Fruit fly (Drosophila melanogaster) whole organism, prepupa: ENCODE data around the gene CG8260.
A peak's percentile ranks its signal among the peaks of the same experiment; 100 is the strongest.

Experiments
- Blimp-1 ChIP-seq: fragments of 200-800 bp; sonication (Bioruptor generic); optimal IDR thresholded peaks from 3 replicates; lab custom pipeline; 2017; ENCODE audit warnings: missing biosample characterization, missing genetic modification characterization, mild to moderate bottlenecking, moderate library complexity, missing genetic modification reagents
- CG11294 ChIP-seq: fragments of 200-800 bp; sonication (Bioruptor generic); IDR thresholded peaks from 2 replicates; pipeline ENCODE4 v1.3.6; 2022; ENCODE audit warnings: missing biosample characterization, missing genetic modification characterization
- CG11762 ChIP-seq: fragments of 200-800 bp; sonication (Bioruptor generic); optimal IDR thresholded peaks from 3 replicates; lab custom pipeline; 2016; ENCODE audit warnings: missing biosample characterization, missing genetic modification characterization; ENCODE audit not compliant: insufficient read depth
- CG11902 ChIP-seq: fragments of 200-800 bp; sonication (Bioruptor generic); optimal IDR thresholded peaks from 3 replicates; lab custom pipeline; 2016; ENCODE audit warnings: missing biosample characterization, missing genetic modification characterization
- CG15336 ChIP-seq: fragments of 200-800 bp; sonication (Bioruptor generic); IDR thresholded peaks from 2 replicates; pipeline ENCODE4 v1.3.6; 2022; ENCODE audit warnings: missing biosample characterization, missing genetic modification characterization
- CG16779 ChIP-seq: fragments of 200-800 bp; sonication (Bioruptor generic); optimal IDR thresholded peaks from 3 replicates; lab custom pipeline; 2017; ENCODE audit warnings: missing biosample characterization, mild to moderate bottlenecking, missing genetic modification characterization
- CG3032 ChIP-seq: fragments of 200-800 bp; optimal IDR thresholded peaks from 2 replicates; lab custom pipeline; 2019; ENCODE audit warnings: missing biosample characterization, mild to moderate bottlenecking, missing genetic modification characterization, moderate library complexity
- CG34406 ChIP-seq: fragments of 200-800 bp; sonication (Bioruptor generic); optimal IDR thresholded peaks from 3 replicates; lab custom pipeline; 2016; ENCODE audit warnings: missing biosample characterization, missing genetic modification characterization
- CG6163 ChIP-seq: fragments of 200-800 bp; sonication (Bioruptor generic); IDR thresholded peaks from 3 replicates; pipeline ENCODE4 v1.3.6; 2022; ENCODE audit warnings: missing biosample characterization, missing genetic modification characterization
- CG6276 ChIP-seq: fragments of 200-800 bp; sonication (Bioruptor generic); optimal IDR thresholded peaks from 2 replicates; lab custom pipeline; 2017; ENCODE audit warnings: missing biosample characterization, mild to moderate bottlenecking, missing genetic modification characterization
- CG6792 ChIP-seq: fragments of 200-800 bp; sonication (Bioruptor generic); optimal IDR thresholded peaks from 3 replicates; lab custom pipeline; 2016; ENCODE audit warnings: missing biosample characterization, missing genetic modification characterization
- CG6808 ChIP-seq: fragments of 200-800 bp; sonication (Bioruptor generic); optimal IDR thresholded peaks from 3 replicates; lab custom pipeline; 2017; ENCODE audit warnings: missing biosample characterization, missing genetic modification characterization, mild to moderate bottlenecking, moderate library complexity, missing genetic modification reagents
- CG6854 ChIP-seq: fragments of 200-800 bp; sonication (Bioruptor generic); optimal IDR thresholded peaks from 2 replicates; lab custom pipeline; 2017; ENCODE audit warnings: missing biosample characterization, mild to moderate bottlenecking, missing genetic modification characterization
- CG8119 ChIP-seq: fragments of 200-800 bp; sonication (Bioruptor generic); IDR thresholded peaks from 3 replicates; pipeline ENCODE4 v1.3.6; 2022; ENCODE audit warnings: missing biosample characterization, missing genetic modification characterization
- CG8319 ChIP-seq: fragments of 200-800 bp; sonication (Bioruptor generic); optimal IDR thresholded peaks from 3 replicates; lab custom pipeline; 2016; ENCODE audit warnings: missing biosample characterization, missing genetic modification characterization
- CG9139 ChIP-seq: fragments of 200-800 bp; sonication (Bioruptor generic); optimal IDR thresholded peaks from 3 replicates; lab custom pipeline; 2017; ENCODE audit warnings: missing biosample characterization, mild to moderate bottlenecking, missing genetic modification characterization
- Eip75B ChIP-seq: fragments of 200-800 bp; sonication (Bioruptor generic); optimal IDR thresholded peaks from 3 replicates; lab custom pipeline; 2016; ENCODE audit warnings: missing biosample characterization, missing genetic modification characterization
- Eip78C ChIP-seq: fragments of 200-800 bp; sonication (Bioruptor generic); peaks from one replicate; lab custom pipeline; 2016; ENCODE audit warnings: missing biosample characterization, missing genetic modification characterization
- Eip93F ChIP-seq: fragments of 200-800 bp; sonication (Bioruptor generic); optimal IDR thresholded peaks from 2 replicates; lab custom pipeline; 2016; ENCODE audit warnings: missing biosample characterization, mild to moderate bottlenecking, missing genetic modification characterization
- Gug ChIP-seq: fragments of 200-800 bp; sonication (Bioruptor generic); IDR thresholded peaks from 2 replicates; pipeline ENCODE4 v1.3.6; 2022; ENCODE audit warnings: missing biosample characterization, missing genetic modification characterization
- Hr38 ChIP-seq: sonication (Bioruptor generic); optimal IDR thresholded peaks from 2 replicates; lab custom pipeline; 2016; ENCODE audit warnings: missing biosample characterization, missing genetic modification characterization
- Hr39 ChIP-seq: fragments of 200-800 bp; sonication (Bioruptor generic); optimal IDR thresholded peaks from 2 replicates; lab custom pipeline; 2016; ENCODE audit warnings: missing biosample characterization, missing genetic modification characterization
- Hr4 ChIP-seq: fragments of 200-800 bp; sonication (Bioruptor generic); optimal IDR thresholded peaks from 3 replicates; lab custom pipeline; 2016; ENCODE audit warnings: missing biosample characterization, missing genetic modification characterization
- Lpt ChIP-seq: fragments of 200-800 bp; sonication (Bioruptor generic); optimal IDR thresholded peaks from 3 replicates; lab custom pipeline; 2016; ENCODE audit warnings: missing biosample characterization, missing genetic modification characterization
- Met ChIP-seq: fragments of 200-800 bp; sonication (Bioruptor generic); optimal IDR thresholded peaks from 3 replicates; lab custom pipeline; 2016; ENCODE audit warnings: missing biosample characterization, missing genetic modification characterization
- OdsH ChIP-seq: fragments of 200-800 bp; sonication (Bioruptor generic); optimal IDR thresholded peaks from 3 replicates; lab custom pipeline; 2016; ENCODE audit warnings: missing biosample characterization, missing genetic modification characterization
- Smox ChIP-seq: fragments of 200-800 bp; sonication (Bioruptor generic); optimal IDR thresholded peaks from 3 replicates; lab custom pipeline; 2016; ENCODE audit warnings: missing biosample characterization, missing genetic modification characterization
- Sox14 ChIP-seq: fragments of 200-800 bp; sonication (Bioruptor generic); optimal IDR thresholded peaks from 3 replicates; lab custom pipeline; 2016; ENCODE audit warnings: missing biosample characterization, missing genetic modification characterization
- Sox15 ChIP-seq: fragments of 200-800 bp; sonication (Bioruptor generic); optimal IDR thresholded peaks from 3 replicates; lab custom pipeline; 2016; ENCODE audit warnings: missing biosample characterization, missing genetic modification characterization
- achi ChIP-seq: fragments of 200-800 bp; sonication (Bioruptor generic); optimal IDR thresholded peaks from 3 replicates; lab custom pipeline; 2016; ENCODE audit warnings: missing biosample characterization, missing genetic modification characterization
- acj6 ChIP-seq: fragments of 200-800 bp; sonication (Bioruptor generic); optimal IDR thresholded peaks from 3 replicates; lab custom pipeline; 2016; ENCODE audit warnings: missing biosample characterization, missing genetic modification characterization
- dac ChIP-seq: fragments of 200-800 bp; sonication (Bioruptor generic); optimal IDR thresholded peaks from 2 replicates; lab custom pipeline; 2017; ENCODE audit warnings: missing biosample characterization, mild to moderate bottlenecking, missing genetic modification characterization
- dsx ChIP-seq: fragments of 200-800 bp; optimal IDR thresholded peaks from 3 replicates; lab custom pipeline; 2019; ENCODE audit warnings: missing biosample characterization, mild to moderate bottlenecking, missing genetic modification characterization, moderate library complexity; ENCODE audit not compliant: poor library complexity, severe bottlenecking
- eg ChIP-seq: fragments of 200-800 bp; sonication (Bioruptor generic); IDR thresholded peaks from 3 replicates; pipeline ENCODE4 v1.3.6; 2022; ENCODE audit warnings: missing biosample characterization, missing genetic modification characterization
- esn ChIP-seq: fragments of 200-800 bp; sonication (Bioruptor generic); optimal IDR thresholded peaks from 2 replicates; lab custom pipeline; 2016; ENCODE audit warnings: missing biosample characterization, mild to moderate bottlenecking, missing genetic modification characterization, moderate library complexity
- fd59A ChIP-seq: fragments of 200-800 bp; sonication (Bioruptor generic); optimal IDR thresholded peaks from 2 replicates; lab custom pipeline; 2017; ENCODE audit warnings: missing biosample characterization, mild to moderate bottlenecking, missing genetic modification characterization, missing genetic modification reagents
- fd85E ChIP-seq: fragments of 200-800 bp; sonication (Bioruptor generic); optimal IDR thresholded peaks from 3 replicates; lab custom pipeline; 2016; ENCODE audit warnings: missing biosample characterization, missing genetic modification characterization
- fkh ChIP-seq: fragments of 200-800 bp; sonication (Bioruptor generic); optimal IDR thresholded peaks from 3 replicates; lab custom pipeline; 2017; ENCODE audit warnings: missing biosample characterization, mild to moderate bottlenecking, missing genetic modification characterization, moderate library complexity
- lz ChIP-seq: fragments of 200-800 bp; sonication (Bioruptor generic); optimal IDR thresholded peaks from 3 replicates; lab custom pipeline; 2016; ENCODE audit warnings: missing biosample characterization, missing genetic modification characterization
- salr ChIP-seq, 2 experiments: fragments of 200-800 bp; sonication (Bioruptor generic); optimal IDR thresholded peaks; 3 replicates each; lab custom pipeline; 2016 to 2018; ENCODE audit warnings: missing biosample characterization in 2 of 2, missing genetic modification characterization in 2 of 2, mild to moderate bottlenecking in 1 of 2
- spab ChIP-seq: fragments of 200-800 bp; sonication (Bioruptor generic); optimal IDR thresholded peaks from 2 replicates; lab custom pipeline; 2017; ENCODE audit warnings: missing biosample characterization, mild to moderate bottlenecking, missing genetic modification characterization, missing genetic modification reagents
- ss ChIP-seq, 2 experiments: fragments of 200-800 bp; sonication (Bioruptor generic); optimal IDR thresholded peaks; 2 replicates in 1 of 2; 3 replicates in 1 of 2; lab custom pipeline; 2017 to 2018; ENCODE audit warnings: mild to moderate bottlenecking in 2 of 2, missing biosample characterization in 2 of 2, missing genetic modification characterization in 2 of 2, moderate library complexity in 1 of 2
- svp ChIP-seq: fragments of 200-800 bp; sonication (Bioruptor generic); peaks from one replicate; lab custom pipeline; 2016; ENCODE audit warnings: missing biosample characterization, missing genetic modification characterization
- topi ChIP-seq: fragments of 200-800 bp; sonication (Bioruptor generic); optimal IDR thresholded peaks from 3 replicates; lab custom pipeline; 2016; ENCODE audit warnings: missing biosample characterization, missing genetic modification characterization
- vri ChIP-seq: fragments of 200-800 bp; sonication (Bioruptor generic); optimal IDR thresholded peaks from 3 replicates; lab custom pipeline; 2016; ENCODE audit warnings: missing biosample characterization, mild to moderate bottlenecking, missing genetic modification characterization

The CG8260 gene

dm6 chrX:15733995-15734394, 22.1 kb upstream of the CG8260 start, which contains the start of the genes CG12379 and MagR (continued):
- TF ChIP-seq CG11762 (GFP tag; lab: Kevin White, UChicago) (no peak), OdsH (GFP tag; lab: Kevin White, UChicago) (peak; percentile 37), fkh (GFP tag; lab: Kevin White, UChicago) (no peak), svp (GFP tag; lab: Kevin White, UChicago) (peak; percentile 84), CG8119 (GFP tag; lab: Robert Waterston, UW) (0 out of 3 replicates have a peak, but pooled peaks have one; percentile 12), CG16779 (tag; lab: Kevin White, UChicago) (no peak), Gug (peak; percentile 58)
- TF ChIP-seq, all 60 proteins: peak for 26

- peak; percentile 2 for TF ChIP-seq Eip78C (GFP tag; lab: Kevin White, UChicago)
- no peak for TF ChIP-seq Lpt (GFP tag; lab: Kevin White, UChicago)
Observed at dm6 chrX:15737110-15737509, 19.0 kb upstream of the CG8260 start, which contains the start of gene Arp6. Gene Arp6 (minus strand): TSS chrX:15737120.

dm6 chrX:15738890-15739550, 17.1 kb upstream of the CG8260 start, which contains the start of the genes CG11679 and CG8206:
Gene CG11679 (minus strand): TSS chrX:15738954.
Gene CG8206 (plus strand): TSS chrX:15739230.
- TF ChIP-seq CG8319 (GFP tag; lab: Kevin White, UChicago), result no peak
- no peak for TF ChIP-seq CG9139 (GFP tag; lab: Kevin White, UChicago)
- TF ChIP-seq spab (GFP tag; lab: Kevin White, UChicago), result no peak
- TF ChIP-seq CG6163 (GFP tag; lab: Robert Waterston, UW), result 0 out of 3 replicates have a peak, but pooled peaks have one; percentile 20
- TF ChIP-seq dac (GFP tag; lab: Kevin White, UChicago), result no peak
- TF ChIP-seq eg, result peak; percentile 34; the same call in 1 of the 3 replicates
- peak; percentile 5 for TF ChIP-seq CG6792 (GFP tag; lab: Kevin White, UChicago)
- no peak for TF ChIP-seq dsx (GFP tag; lab: Kevin White, UChicago)
- TF ChIP-seq CG6854 (GFP tag; lab: Kevin White, UChicago), result no peak
- TF ChIP-seq OdsH (GFP tag; lab: Kevin White, UChicago), result peak; percentile 48
- TF ChIP-seq esn, result peak; percentile 50
- no peak for TF ChIP-seq Blimp-1 (GFP tag; lab: Kevin White, UChicago)
- TF ChIP-seq salr (GFP tag; optimal IDR thresholded peaks at IDR 0.05; lab: Kevin White, UChicago), result no peak
- TF ChIP-seq Sox14 (GFP tag; lab: Kevin White, UChicago), result peak; percentile 57
- peak; percentile 55 for TF ChIP-seq topi (GFP tag; lab: Kevin White, UChicago)
- TF ChIP-seq Hr4 (GFP tag; lab: Kevin White, UChicago), result peak; percentile 43
- TF ChIP-seq Sox15 (GFP tag; lab: Kevin White, UChicago), result peak; percentile 15
- TF ChIP-seq acj6, result peak; percentile 33
- no peak for TF ChIP-seq Eip93F (GFP tag; lab: Kevin White, UChicago)
- peak; percentile 22; the same call in 1 of the 2 replicates for TF ChIP-seq CG11294 (GFP tag; lab: Robert Waterston, UW)
- no peak for TF ChIP-seq CG6276 (GFP tag; lab: Kevin White, UChicago)
- peak; percentile 50 for TF ChIP-seq lz
- peak; percentile 46 for TF ChIP-seq Hr39 (GFP tag; lab: Kevin White, UChicago)
- no peak for TF ChIP-seq fd85E (GFP tag; lab: Kevin White, UChicago)
- TF ChIP-seq CG11902, result no peak
- peak; percentile 65 for TF ChIP-seq svp (GFP tag; lab: Kevin White, UChicago)
- TF ChIP-seq CG34406, result no peak
- TF ChIP-seq Eip75B (GFP tag; lab: Kevin White, UChicago), result peak; percentile 45
- TF ChIP-seq fd59A (GFP tag; lab: Kevin White, UChicago), result no peak
- TF ChIP-seq Gug, result no peak
- TF ChIP-seq Met (GFP tag; lab: Kevin White, UChicago), result peak; percentile 36
- TF ChIP-seq ss (GFP tag; optimal IDR thresholded peaks at IDR 0.05; lab: Kevin White, UChicago), result no peak
- TF ChIP-seq achi (GFP tag; lab: Kevin White, UChicago), result peak; percentile 30
- TF ChIP-seq CG6808, result no peak
- TF ChIP-seq CG15336 (GFP tag; lab: Robert Waterston, UW), result 0 out of 2 replicates have a peak, but pooled peaks have one; percentile 23
- peak; percentile 79 for TF ChIP-seq Eip78C (GFP tag; lab: Kevin White, UChicago)
- no peak for TF ChIP-seq Hr38
- TF ChIP-seq CG8119 (GFP tag; lab: Robert Waterston, UW), result no peak
- peak; percentile 16 for TF ChIP-seq Smox (GFP tag; lab: Kevin White, UChicago)
- peak; percentile 49 for TF ChIP-seq vri (GFP tag; lab: Kevin White, UChicago)
- TF ChIP-seq CG11762 (GFP tag; lab: Kevin White, UChicago), result no peak
- peak; percentile 50 for TF ChIP-seq CG3032 (tag; lab: Kevin White, UChicago)
